Fruit fly (Drosophila melanogaster): ENCODE measurements around the gene kumpel.

dm6 chr3R:25880971-25881809 lies 25.6 kb upstream of the kumpel start, which contains the start of gene Tsp96F:
- TF ChIP-seq Pif1A (GFP tag; optimal IDR thresholded peaks at IDR 0.05) (no peak), CG14655 (GFP tag; optimal IDR thresholded peaks at IDR 0.05) (no peak), CG8301 (tag; optimal IDR thresholded peaks at IDR 0.05) (no peak), CG4496 (GFP tag; IDR thresholded peaks at IDR 0.05) (0 out of 3 replicates have a peak, but pooled peaks have one; percentile 40), Snoo (tag; optimal IDR thresholded peaks at IDR 0.05) (no peak), rn (GFP tag; IDR thresholded peaks at IDR 0.05) (no peak)
